Worm (Caenorhabditis elegans) whole organism, mixed stage, embryonic: ENCODE data around the gene zig-6.

ENCODE experiments used
- bed-3 ChIP-seq: fragments of 200-800 bp; sonication (Bioruptor generic); optimal IDR thresholded peaks from 3 replicates; lab custom pipeline; 2018; ENCODE audit warnings: mild to moderate bottlenecking, missing genetic modification characterization, moderate library complexity, missing compliant biosample characterization
- ceh-83 ChIP-seq: fragments of 200-800 bp; sonication (Bioruptor generic); optimal IDR thresholded peaks from 2 replicates; lab custom pipeline; 2018; ENCODE audit warnings: mild to moderate bottlenecking, missing genetic modification characterization, missing compliant biosample characterization
- elt-1 ChIP-seq: sonication (generic microtip); optimal IDR thresholded peaks from 2 replicates; lab custom pipeline; 2017; ENCODE audit warnings: missing genetic modification characterization, mild to moderate bottlenecking, missing compliant biosample characterization, antibody characterized with exemption, moderate library complexity, borderline replicate concordance; ENCODE audit not compliant: insufficient read depth
- lsy-2 ChIP-seq: fragments of 150-350 bp; optimal IDR thresholded peaks from 2 replicates; lab custom pipeline; 2014; ENCODE audit warnings: missing biosample characterization, missing genetic modification characterization
- mab-5 ChIP-seq: fragments of 150-350 bp; optimal IDR thresholded peaks from 2 replicates; lab custom pipeline; 2014; ENCODE audit warnings: missing biosample characterization, missing genetic modification characterization
- mep-1 ChIP-seq: fragments of 150-350 bp; optimal IDR thresholded peaks from 2 replicates; lab custom pipeline; 2017; ENCODE audit warnings: missing biosample characterization, missing genetic modification reagents, missing genetic modification characterization, inconsistent platforms
- nhr-2 ChIP-seq: fragments of 150-350 bp; optimal IDR thresholded peaks from 2 replicates; lab custom pipeline; 2014; ENCODE audit warnings: missing biosample characterization, missing genetic modification characterization

DNA sequence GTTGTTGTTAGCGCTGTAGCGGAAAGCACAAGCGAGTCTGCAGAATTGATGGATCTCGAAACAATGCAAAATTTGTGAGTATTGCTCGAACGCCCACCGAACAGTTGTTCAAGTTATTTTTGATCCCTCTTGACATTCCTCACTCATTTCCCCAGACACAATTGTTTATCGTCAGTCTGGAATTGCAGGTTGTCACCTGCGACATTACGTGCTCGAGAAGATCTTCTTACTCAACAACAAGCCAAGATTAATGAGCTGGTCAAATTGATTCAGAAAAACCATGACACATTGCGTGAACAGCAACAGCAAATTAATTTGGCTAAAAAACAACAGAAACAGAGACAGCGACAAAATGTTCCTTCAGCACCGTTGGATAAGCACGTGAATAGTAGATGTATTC, 13.0 kb upstream of the zig-6 start:
- no peak for TF ChIP-seq bed-3 (GFP tag; lab: Kevin White, UChicago)
- no peak for TF ChIP-seq lsy-2 (tag; lab: Kevin White, UChicago)
- TF ChIP-seq nhr-2 = no peak
- TF ChIP-seq mab-5 (tag; lab: Kevin White, UChicago) = no peak
- no peak for TF ChIP-seq elt-1 (tag; lab: Kevin White, UChicago)
- no peak for TF ChIP-seq mep-1
- TF ChIP-seq ceh-83 (GFP tag; lab: Kevin White, UChicago) = no peak
